Worm (Caenorhabditis elegans) whole organism, midembryonic: ENCODE measurements around the gene fubl-3.

Experiments used
- T22C8.4 ChIP-seq: fragments of 200-800 bp; sonication (Bioruptor generic); IDR thresholded peaks from 2 replicates; pipeline ENCODE4 v1.3.6; 2022; ENCODE audit warnings: missing genetic modification characterization, missing compliant biosample characterization
- cog-1 ChIP-seq: sonication (generic microtip); optimal IDR thresholded peaks from 2 replicates; lab custom pipeline; 2016; ENCODE audit warnings: missing genetic modification characterization, missing compliant biosample characterization
- flt-1 ChIP-seq: fragments of 200-800 bp; sonication (Bioruptor generic); IDR thresholded peaks from 2 replicates; pipeline ENCODE4 v1.3.6; 2022; ENCODE audit warnings: missing genetic modification characterization, missing compliant biosample characterization
- klf-2 ChIP-seq: fragments of 200-800 bp; sonication (Bioruptor generic); conservative IDR thresholded peaks from 2 replicates; pipeline ENCODE4 v1.3.6; 2022; ENCODE audit warnings: missing genetic modification reagents, missing genetic modification characterization, missing compliant biosample characterization
- med-1 ChIP-seq: sonication (generic microtip); optimal IDR thresholded peaks from 2 replicates; lab custom pipeline; 2017; ENCODE audit warnings: missing genetic modification characterization, mild to moderate bottlenecking, missing compliant biosample characterization, antibody characterized with exemption, missing genetic modification reagents; ENCODE audit not compliant: insufficient read depth
- ref-1 ChIP-seq: fragments of 200-800 bp; sonication (Bioruptor generic); conservative IDR thresholded peaks from 2 replicates; pipeline ENCODE4 v1.3.6; 2022; ENCODE audit warnings: missing genetic modification reagents, missing genetic modification characterization, missing compliant biosample characterization
- tab-1 ChIP-seq: fragments of 200-800 bp; sonication (Bioruptor generic); IDR thresholded peaks from 2 replicates; pipeline ENCODE4 v1.3.6; 2022; ENCODE audit warnings: missing genetic modification characterization, missing compliant biosample characterization
- ztf-23 ChIP-seq: fragments of 200-800 bp; sonication (Bioruptor generic); IDR thresholded peaks from 2 replicates; pipeline ENCODE4 v1.3.6; 2022; ENCODE audit warnings: missing genetic modification reagents, missing genetic modification characterization, missing compliant biosample characterization
- ztf-29 ChIP-seq: fragments of 200-800 bp; sonication (Bioruptor generic); IDR thresholded peaks from 2 replicates; pipeline ENCODE4 v1.3.6; 2022; ENCODE audit warnings: missing genetic modification reagents, missing genetic modification characterization, missing compliant biosample characterization

DNA sequence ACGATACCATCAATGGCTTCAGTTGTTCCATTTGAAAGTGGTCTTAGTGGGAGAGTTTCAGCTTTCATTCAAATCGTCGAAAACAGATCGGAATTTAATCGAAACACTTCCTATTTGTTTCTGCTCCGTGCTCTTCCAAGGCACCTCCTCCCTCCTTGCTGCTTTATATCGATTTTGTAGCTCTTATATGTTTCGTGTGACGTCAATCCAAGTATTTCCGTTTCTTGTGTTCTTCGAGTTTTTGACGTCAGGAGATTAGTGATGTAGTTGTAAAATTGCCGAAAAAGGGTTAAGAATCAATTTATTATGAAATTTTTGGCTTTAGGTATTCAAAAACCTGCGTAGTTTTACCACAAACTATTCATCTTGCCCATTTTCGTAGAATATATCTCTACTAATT lies 32.4 kb downstream of the fubl-3 start, which contains the start of gene ZK54.3:
- TF ChIP-seq med-1 (GFP tag; lab: Kevin White, UChicago) (no peak), klf-2 (GFP tag; lab: Robert Waterston, UW) (no peak), flt-1 (GFP tag; lab: Robert Waterston, UW) (no peak), tab-1 (no peak), ztf-23 (GFP tag; lab: Robert Waterston, UW) (no peak), ref-1 (no peak), T22C8.4 (no peak), cog-1 (no peak), ztf-29 (GFP tag; lab: Robert Waterston, UW) (no peak)
